Worm (Caenorhabditis elegans): ENCODE measurements around the gene R04F11.3.
A peak's percentile ranks its signal among the peaks of the same experiment; 100 is the strongest.

ce11 chrV:12343419-12343969, 26.5 kb upstream of the R04F11.3 start, which contains the start of gene tomm-20:
- TF ChIP-seq mdl-1 (tag; optimal IDR thresholded peaks at IDR 0.05) (peak in 1 of 2 experiments; percentile 78), lin-15B (tag; optimal IDR thresholded peaks at IDR 0.05) (peak; percentile 84), vab-15 (tag; optimal IDR thresholded peaks at IDR 0.05) (peak; percentile 58), xbp-1 (tag; optimal IDR thresholded peaks at IDR 0.05) (peak; percentile 93), nhr-12 (tag; optimal IDR thresholded peaks at IDR 0.05) (no peak), rnt-1 (tag; optimal IDR thresholded peaks at IDR 0.05) (peak; percentile 96), skn-1 (tag; optimal IDR thresholded peaks at IDR 0.05) (peak; percentile 90), alr-1 (tag; optimal IDR thresholded peaks at IDR 0.05; ENCODE audit: borderline replicate concordance) (no peak)
